Fruit fly (Drosophila melanogaster) whole organism, prepupa: Measurements from ENCODE around the gene CG18476.

Experiments used
- Blimp-1 ChIP-seq: fragments of 200-800 bp; sonication (Bioruptor generic); optimal IDR thresholded peaks from 3 replicates; lab custom pipeline; 2017; ENCODE audit warnings: missing biosample characterization, missing genetic modification characterization, mild to moderate bottlenecking, moderate library complexity, missing genetic modification reagents
- CG11294 ChIP-seq: fragments of 200-800 bp; sonication (Bioruptor generic); IDR thresholded peaks from 2 replicates; pipeline ENCODE4 v1.3.6; 2022; ENCODE audit warnings: missing biosample characterization, missing genetic modification characterization
- CG11902 ChIP-seq: fragments of 200-800 bp; sonication (Bioruptor generic); optimal IDR thresholded peaks from 3 replicates; lab custom pipeline; 2016; ENCODE audit warnings: missing biosample characterization, missing genetic modification characterization
- CG1621 ChIP-seq: fragments of 200-800 bp; sonication (Bioruptor generic); optimal IDR thresholded peaks from 3 replicates; lab custom pipeline; 2018; ENCODE audit warnings: missing biosample characterization, mild to moderate bottlenecking, missing genetic modification characterization
- CG16779 ChIP-seq: fragments of 200-800 bp; sonication (Bioruptor generic); optimal IDR thresholded peaks from 3 replicates; lab custom pipeline; 2017; ENCODE audit warnings: missing biosample characterization, mild to moderate bottlenecking, missing genetic modification characterization
- CG6854 ChIP-seq: fragments of 200-800 bp; sonication (Bioruptor generic); optimal IDR thresholded peaks from 2 replicates; lab custom pipeline; 2017; ENCODE audit warnings: missing biosample characterization, mild to moderate bottlenecking, missing genetic modification characterization
- CG8632 ChIP-seq: fragments of 200-800 bp; sonication (Bioruptor generic); optimal IDR thresholded peaks from 3 replicates; lab custom pipeline; 2016; ENCODE audit warnings: missing biosample characterization, missing genetic modification characterization
- Ets96B ChIP-seq: fragments of 200-800 bp; optimal IDR thresholded peaks from 2 replicates; lab custom pipeline; 2019; ENCODE audit warnings: missing biosample characterization, mild to moderate bottlenecking, missing genetic modification characterization, moderate library complexity
- Hr4 ChIP-seq: fragments of 200-800 bp; sonication (Bioruptor generic); optimal IDR thresholded peaks from 3 replicates; lab custom pipeline; 2016; ENCODE audit warnings: missing biosample characterization, missing genetic modification characterization
- OdsH ChIP-seq: fragments of 200-800 bp; sonication (Bioruptor generic); optimal IDR thresholded peaks from 3 replicates; lab custom pipeline; 2016; ENCODE audit warnings: missing biosample characterization, missing genetic modification characterization
- Smox ChIP-seq: fragments of 200-800 bp; sonication (Bioruptor generic); optimal IDR thresholded peaks from 3 replicates; lab custom pipeline; 2016; ENCODE audit warnings: missing biosample characterization, missing genetic modification characterization
- esn ChIP-seq: fragments of 200-800 bp; sonication (Bioruptor generic); optimal IDR thresholded peaks from 2 replicates; lab custom pipeline; 2016; ENCODE audit warnings: missing biosample characterization, mild to moderate bottlenecking, missing genetic modification characterization, moderate library complexity
- salr ChIP-seq, 2 experiments: fragments of 200-800 bp; sonication (Bioruptor generic); optimal IDR thresholded peaks; 3 replicates each; lab custom pipeline; 2016 to 2018; ENCODE audit warnings: missing biosample characterization in 2 of 2, missing genetic modification characterization in 2 of 2, mild to moderate bottlenecking in 1 of 2
- spab ChIP-seq: fragments of 200-800 bp; sonication (Bioruptor generic); optimal IDR thresholded peaks from 2 replicates; lab custom pipeline; 2017; ENCODE audit warnings: missing biosample characterization, mild to moderate bottlenecking, missing genetic modification characterization, missing genetic modification reagents

DNA sequence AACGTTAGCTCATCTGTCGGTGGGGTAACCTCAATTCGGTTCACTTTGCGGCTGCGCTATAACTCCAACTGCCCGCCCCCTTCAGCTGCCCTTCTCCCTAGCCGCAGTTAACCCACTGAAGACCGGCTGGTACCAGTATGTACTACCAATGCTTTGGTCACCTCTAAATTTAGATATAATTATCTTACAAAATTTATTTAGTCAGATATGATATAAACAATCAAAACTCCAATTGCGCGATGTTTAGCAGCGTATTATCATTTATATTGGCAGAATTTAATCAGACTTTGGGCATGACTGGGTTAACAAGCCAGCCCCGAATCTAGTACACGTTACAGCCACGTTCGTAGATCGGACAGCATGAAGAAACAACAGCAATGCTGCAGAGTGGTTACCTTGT lies 16.2 kb downstream of the CG18476 start:
- TF ChIP-seq CG11902 (GFP tag; lab: Kevin White, UChicago): peak; percentile 0
- TF ChIP-seq Smox (GFP tag; lab: Kevin White, UChicago): no peak
- peak in 1 of 2 experiments; percentile 3 for TF ChIP-seq salr (GFP tag; optimal IDR thresholded peaks at IDR 0.05; lab: Kevin White, UChicago)
- no peak for TF ChIP-seq CG6854 (GFP tag; lab: Kevin White, UChicago)
- TF ChIP-seq CG1621 (tag; lab: Kevin White, UChicago): peak; percentile 21
- peak; percentile 26; the same call in 1 of the 2 replicates for TF ChIP-seq CG11294 (GFP tag; lab: Robert Waterston, UW)
- no peak for TF ChIP-seq Blimp-1 (GFP tag; lab: Kevin White, UChicago)
- peak; percentile 43 for TF ChIP-seq OdsH
- TF ChIP-seq CG8632: peak; percentile 10
- no peak for TF ChIP-seq esn (GFP tag; lab: Kevin White, UChicago)
- peak; percentile 41 for TF ChIP-seq spab (GFP tag; lab: Kevin White, UChicago)
- no peak for TF ChIP-seq CG16779 (tag; lab: Kevin White, UChicago)
- TF ChIP-seq Ets96B: peak; percentile 43
- peak; percentile 60 for TF ChIP-seq Hr4
